Fruit fly (Drosophila melanogaster): ENCODE results near the gene CG12538.

- no peak for TF ChIP-seq psq (optimal IDR thresholded peaks at IDR 0.05)
- TF ChIP-seq Sin3A (optimal IDR thresholded peaks at IDR 0.05) = no peak
- no peak for TF ChIP-seq h (optimal IDR thresholded peaks at IDR 0.05)
- no peak for TF ChIP-seq Myc (optimal IDR thresholded peaks at IDR 0.05)
Observed at dm6 chr3R:13538723-13539269, 15.5 kb upstream of the CG12538 start.
